Worm (Caenorhabditis elegans) whole organism, young adult: ENCODE results near the gene F41C6.4.

Experiments
- B0035.1 ChIP-seq: sonication (generic microtip); optimal IDR thresholded peaks from 2 replicates; lab custom pipeline; 2016; ENCODE audit warnings: missing genetic modification characterization, mild to moderate bottlenecking, missing compliant biosample characterization, missing genotype, missing genetic modification reagents
- B0261.1 ChIP-seq: sonication (generic microtip); optimal IDR thresholded peaks from 2 replicates; lab custom pipeline; 2016; ENCODE audit warnings: mild to moderate bottlenecking, missing genetic modification characterization, moderate library complexity, missing compliant biosample characterization
- B0336.3 ChIP-seq: fragments of 200-800 bp; sonication (Bioruptor generic); IDR thresholded peaks from 2 replicates; pipeline ENCODE4 v1.3.6; 2022; ENCODE audit warnings: missing genetic modification characterization, missing compliant biosample characterization
- C06A6.2 ChIP-seq: fragments of 200-800 bp; sonication (Bioruptor generic); conservative IDR thresholded peaks from 2 replicates; pipeline ENCODE4 v1.3.6; 2022; ENCODE audit warnings: missing genetic modification characterization, missing compliant biosample characterization
- F52B5.7 ChIP-seq: sonication (generic microtip); optimal IDR thresholded peaks from 2 replicates; lab custom pipeline; 2016; ENCODE audit warnings: mild to moderate bottlenecking, missing genetic modification characterization, missing compliant biosample characterization
- F57A8.1 ChIP-seq: fragments of 200-800 bp; sonication (Bioruptor generic); optimal IDR thresholded peaks from 2 replicates; lab custom pipeline; 2018; ENCODE audit warnings: mild to moderate bottlenecking, missing genetic modification characterization, moderate library complexity, missing compliant biosample characterization
- F57C9.4 ChIP-seq: sonication (generic microtip); optimal IDR thresholded peaks from 2 replicates; lab custom pipeline; 2017; ENCODE audit warnings: mild to moderate bottlenecking, missing genetic modification characterization, missing compliant biosample characterization
- Y53G8AR.9 ChIP-seq: fragments of 200-800 bp; sonication (Bioruptor generic); conservative IDR thresholded peaks from 2 replicates; pipeline ENCODE4 v1.3.6; 2022; ENCODE audit warnings: missing genetic modification reagents, missing genetic modification characterization, missing compliant biosample characterization
- Y56A3A.18 ChIP-seq: fragments of 200-800 bp; sonication (Bioruptor generic); IDR thresholded peaks from 2 replicates; pipeline ENCODE4 v1.3.6; 2022; ENCODE audit warnings: missing genetic modification reagents, missing genetic modification characterization, missing compliant biosample characterization
- aptf-2 ChIP-seq: fragments of 200-800 bp; sonication (Bioruptor generic); conservative IDR thresholded peaks from 2 replicates; pipeline ENCODE4 v1.3.6; 2022; ENCODE audit warnings: missing genetic modification reagents, missing genetic modification characterization, missing compliant biosample characterization
- atf-7 ChIP-seq: sonication (generic microtip); optimal IDR thresholded peaks from 2 replicates; lab custom pipeline; 2017; ENCODE audit warnings: mild to moderate bottlenecking, missing genetic modification characterization, missing compliant biosample characterization
- attf-3 ChIP-seq: fragments of 200-800 bp; sonication (Bioruptor generic); conservative IDR thresholded peaks from 2 replicates; pipeline ENCODE4 v1.3.6; 2022; ENCODE audit warnings: missing genetic modification reagents, missing genetic modification characterization, missing compliant biosample characterization
- bed-2 ChIP-seq: fragments of 200-800 bp; sonication (Bioruptor generic); IDR thresholded peaks from 2 replicates; pipeline ENCODE4 v1.3.6; 2022; ENCODE audit warnings: missing genetic modification reagents, missing genetic modification characterization, missing compliant biosample characterization
- ccch-3 ChIP-seq: fragments of 200-800 bp; sonication (Bioruptor generic); optimal IDR thresholded peaks from 2 replicates; lab custom pipeline; 2018; ENCODE audit warnings: mild to moderate bottlenecking, missing genetic modification characterization, missing compliant biosample characterization
- ceh-100 ChIP-seq: fragments of 200-800 bp; sonication (Bioruptor generic); IDR thresholded peaks from 2 replicates; pipeline ENCODE4 v1.3.6; 2022; ENCODE audit warnings: missing genetic modification reagents, missing genetic modification characterization, missing compliant biosample characterization
- die-1 ChIP-seq: sonication (generic microtip); optimal IDR thresholded peaks from 2 replicates; lab custom pipeline; 2016; ENCODE audit warnings: missing genotype, mild to moderate bottlenecking, missing genetic modification characterization, missing compliant biosample characterization
- dox-1 ChIP-seq: fragments of 200-800 bp; sonication (Bioruptor generic); IDR thresholded peaks from 2 replicates; pipeline ENCODE4 v1.3.6; 2022; ENCODE audit warnings: missing genetic modification reagents, missing genetic modification characterization, missing compliant biosample characterization
- ekl-4 ChIP-seq: fragments of 200-800 bp; sonication (Bioruptor generic); IDR thresholded peaks from 2 replicates; pipeline ENCODE4 v1.3.6; 2022; ENCODE audit warnings: missing genetic modification reagents, missing genetic modification characterization, missing compliant biosample characterization
- ets-4 ChIP-seq: fragments of 200-800 bp; sonication (Bioruptor generic); optimal IDR thresholded peaks from 2 replicates; lab custom pipeline; 2018; ENCODE audit warnings: mild to moderate bottlenecking, missing genetic modification characterization, missing compliant biosample characterization
- hmg-1.2 ChIP-seq: fragments of 200-800 bp; sonication (Bioruptor generic); IDR thresholded peaks from 2 replicates; pipeline ENCODE4 v1.3.6; 2022; ENCODE audit warnings: missing genetic modification reagents, missing genetic modification characterization, missing compliant biosample characterization
- hrde-1 ChIP-seq: sonication (generic microtip); optimal IDR thresholded peaks from 2 replicates; lab custom pipeline; 2016; ENCODE audit warnings: missing genetic modification characterization, mild to moderate bottlenecking, missing compliant biosample characterization, moderate library complexity, missing genotype, missing genetic modification reagents, borderline replicate concordance
- lag-1 ChIP-seq: fragments of 200-800 bp; sonication (Bioruptor generic); IDR thresholded peaks from 2 replicates; pipeline ENCODE4 v1.3.6; 2022; ENCODE audit warnings: missing genetic modification reagents, missing genetic modification characterization, missing compliant biosample characterization
- let-607 ChIP-seq, 2 experiments: fragments of 200-800 bp in 1 of 2; sonication (Bioruptor generic) in 1 of 2; sonication (generic microtip) in 1 of 2; optimal IDR thresholded peaks; 2 replicates each; lab custom pipeline; 2016 to 2018; ENCODE audit warnings: mild to moderate bottlenecking in 2 of 2, missing compliant biosample characterization in 2 of 2, missing genetic modification characterization in 2 of 2, moderate library complexity in 2 of 2, missing genotype in 1 of 2
- lin-40 ChIP-seq: sonication (generic microtip); optimal IDR thresholded peaks from 2 replicates; lab custom pipeline; 2016; ENCODE audit warnings: missing genetic modification characterization, mild to moderate bottlenecking, missing compliant biosample characterization, missing genotype, missing genetic modification reagents
- lsy-27 ChIP-seq: sonication (generic microtip); optimal IDR thresholded peaks from 2 replicates; lab custom pipeline; 2017; ENCODE audit warnings: missing genetic modification characterization, mild to moderate bottlenecking, missing compliant biosample characterization, antibody characterized with exemption, missing genotype, borderline replicate concordance; ENCODE audit not compliant: insufficient read depth
- madf-8 ChIP-seq: fragments of 200-800 bp; sonication (Bioruptor generic); conservative IDR thresholded peaks from 2 replicates; pipeline ENCODE4 v1.3.6; 2022; ENCODE audit warnings: missing genetic modification reagents, missing genetic modification characterization, missing compliant biosample characterization
- mes-4 ChIP-seq: sonication (generic microtip); optimal IDR thresholded peaks from 2 replicates; lab custom pipeline; 2016; ENCODE audit warnings: missing genotype, missing genetic modification characterization, missing compliant biosample characterization
- nfya-1 ChIP-seq: sonication (generic microtip); optimal IDR thresholded peaks from 2 replicates; lab custom pipeline; 2017; ENCODE audit warnings: antibody characterized with exemption, missing compliant biosample characterization, missing genetic modification characterization, borderline replicate concordance; ENCODE audit not compliant: insufficient read depth
- nfya-2 ChIP-seq: fragments of 200-800 bp; sonication (Bioruptor generic); IDR thresholded peaks from 2 replicates; pipeline ENCODE4 v1.3.6; 2022; ENCODE audit warnings: missing genetic modification reagents, missing genetic modification characterization, missing compliant biosample characterization
- nfyb-1 ChIP-seq: fragments of 200-800 bp; sonication (Bioruptor generic); IDR thresholded peaks from 2 replicates; pipeline ENCODE4 v1.3.6; 2022; ENCODE audit warnings: missing genetic modification reagents, missing genetic modification characterization, missing compliant biosample characterization
- nhr-179 ChIP-seq: sonication (generic microtip); optimal IDR thresholded peaks from 2 replicates; lab custom pipeline; 2016; ENCODE audit warnings: mild to moderate bottlenecking, missing genetic modification characterization, missing compliant biosample characterization
- nhr-27 ChIP-seq: fragments of 200-800 bp; sonication (Bioruptor generic); optimal IDR thresholded peaks from 2 replicates; lab custom pipeline; 2018; ENCODE audit warnings: mild to moderate bottlenecking, missing genetic modification characterization, moderate library complexity, missing compliant biosample characterization
- nhr-80 ChIP-seq: sonication (generic microtip); optimal IDR thresholded peaks from 2 replicates; lab custom pipeline; 2016; ENCODE audit warnings: missing genetic modification characterization, missing compliant biosample characterization
- pbrm-1 ChIP-seq: fragments of 200-800 bp; sonication (Bioruptor generic); IDR thresholded peaks from 2 replicates; pipeline ENCODE4 v1.3.6; 2022; ENCODE audit warnings: missing genetic modification reagents, missing genetic modification characterization, missing compliant biosample characterization
- rec-8 ChIP-seq, 2 experiments: sonication (generic microtip); optimal IDR thresholded peaks; 2 replicates each; lab custom pipeline; 2016; ENCODE audit warnings: mild to moderate bottlenecking in 2 of 2, missing genetic modification characterization in 2 of 2, missing genetic modification reagents in 2 of 2, missing genotype in 2 of 2, missing biosample characterization in 1 of 2, missing compliant biosample characterization in 1 of 2, moderate library complexity in 1 of 2
- rpc-1 ChIP-seq, 2 experiments: fragments of 150-350 bp in 1 of 2; sonication (generic microtip) in 1 of 2; optimal IDR thresholded peaks; 2 replicates each; lab custom pipeline; 2014 to 2018; ENCODE audit warnings: missing biosample characterization in 1 of 2, missing genetic modification characterization in 1 of 2, missing genetic modification reagents in 1 of 2, missing genotype in 1 of 2
- sea-2 ChIP-seq: fragments of 200-800 bp; sonication (Bioruptor generic); IDR thresholded peaks from 2 replicates; pipeline ENCODE4 v1.3.6; 2022; ENCODE audit warnings: missing genetic modification characterization, missing compliant biosample characterization
- tbx-9 ChIP-seq: sonication (generic microtip); optimal IDR thresholded peaks from 2 replicates; lab custom pipeline; 2016; ENCODE audit warnings: borderline replicate concordance, missing genetic modification characterization, inconsistent platforms, missing compliant biosample characterization
- tlf-1 ChIP-seq: fragments of 200-800 bp; sonication (Bioruptor generic); optimal IDR thresholded peaks from 2 replicates; lab custom pipeline; 2018; ENCODE audit warnings: mild to moderate bottlenecking, missing genetic modification characterization, missing compliant biosample characterization
- zim-3 ChIP-seq: sonication (generic microtip); optimal IDR thresholded peaks from 2 replicates; lab custom pipeline; 2017; ENCODE audit warnings: mild to moderate bottlenecking, missing genetic modification characterization, moderate library complexity, missing compliant biosample characterization
- ztf-25 ChIP-seq: fragments of 200-800 bp; sonication (Bioruptor generic); IDR thresholded peaks from 2 replicates; pipeline ENCODE4 v1.3.6; 2022; ENCODE audit warnings: missing genetic modification reagents, missing genetic modification characterization, missing compliant biosample characterization
- ztf-6 ChIP-seq: fragments of 200-800 bp; sonication (Bioruptor generic); IDR thresholded peaks from 2 replicates; pipeline ENCODE4 v1.3.6; 2022; ENCODE audit warnings: missing genetic modification reagents, missing genetic modification characterization, missing compliant biosample characterization

F41C6.4 gene

ce11 chrX:6916150-6916549 is 41.5 kb upstream of the F41C6.4 start:
- no peak for TF ChIP-seq nhr-179
- TF ChIP-seq hmg-1.2 (GFP tag; lab: Robert Waterston, UW) = no peak
- TF ChIP-seq F57C9.4 = no peak
- no peak for TF ChIP-seq madf-8 (GFP tag; lab: Robert Waterston, UW)
- TF ChIP-seq nhr-80 (tag; lab: Kevin White, UChicago) = no peak
- TF ChIP-seq B0261.1 (tag; lab: Kevin White, UChicago) = no peak
- TF ChIP-seq tbx-9 (tag; lab: Kevin White, UChicago) = no peak
- TF ChIP-seq F57A8.1 (GFP tag; lab: Kevin White, UChicago) = no peak
- TF ChIP-seq lag-1 (GFP tag; lab: Robert Waterston, UW) = no peak
- no peak for TF ChIP-seq aptf-2
- no peak for TF ChIP-seq dox-1 (GFP tag; lab: Robert Waterston, UW)
- no peak for TF ChIP-seq mes-4 (tag; lab: Kevin White, UChicago)
- no peak for TF ChIP-seq sea-2
- no peak for TF ChIP-seq ztf-6 (GFP tag; lab: Robert Waterston, UW)
- TF ChIP-seq let-607 (tag; optimal IDR thresholded peaks at IDR 0.05; lab: Kevin White, UChicago) = no peak
- no peak for TF ChIP-seq die-1
- TF ChIP-seq attf-3 (GFP tag; lab: Robert Waterston, UW) = no peak

- no peak for TF ChIP-seq nfya-1 (tag; lab: Kevin White, UChicago)
- no peak for TF ChIP-seq B0261.1 (tag; lab: Kevin White, UChicago)
- TF ChIP-seq Y53G8AR.9 = no peak
- no peak for TF ChIP-seq C06A6.2 (GFP tag; lab: Robert Waterston, UW)
- TF ChIP-seq tlf-1 (GFP tag; lab: Kevin White, UChicago) = no peak
- TF ChIP-seq nfya-2 (GFP tag; lab: Robert Waterston, UW) = no peak
- TF ChIP-seq B0336.3 (GFP tag; lab: Robert Waterston, UW) = no peak
- TF ChIP-seq pbrm-1 (GFP tag; lab: Robert Waterston, UW) = no peak
- TF ChIP-seq ccch-3 (GFP tag; lab: Kevin White, UChicago) = no peak
- TF ChIP-seq nhr-27 (tag; lab: Kevin White, UChicago) = no peak
- no peak for TF ChIP-seq bed-2 (GFP tag; lab: Robert Waterston, UW)
- no peak for TF ChIP-seq rec-8 (tag; optimal IDR thresholded peaks at IDR 0.05; lab: Kevin White, UChicago)
- TF ChIP-seq atf-7 (tag; lab: Kevin White, UChicago) = no peak
- TF ChIP-seq, all 124 proteins: peak for 0
Measured at ce11 chrX:6915279-6915678, 40.7 kb upstream of the F41C6.4 start.

- TF ChIP-seq Y56A3A.18 (GFP tag; lab: Robert Waterston, UW) (no peak), ztf-25 (GFP tag; lab: Robert Waterston, UW) (no peak), hrde-1 (tag; lab: Kevin White, UChicago) (no peak), mes-4 (tag; lab: Kevin White, UChicago) (no peak), F52B5.7 (tag; lab: Kevin White, UChicago) (no peak), F57C9.4 (no peak), zim-3 (no peak), rpc-1 (optimal IDR thresholded peaks at IDR 0.05; lab: Kevin White, UChicago) (no peak), rpc-1 (tag; optimal IDR thresholded peaks at IDR 0.05; lab: Kevin White, UChicago) (no peak), ekl-4 (GFP tag; lab: Robert Waterston, UW) (no peak), lsy-27 (tag; lab: Kevin White, UChicago) (no peak), ceh-100 (GFP tag; lab: Robert Waterston, UW) (no peak), sea-2 (no peak), ets-4 (GFP tag; lab: Kevin White, UChicago) (no peak), nfyb-1 (GFP tag; lab: Robert Waterston, UW) (no peak), lin-40 (no peak), B0035.1 (tag; lab: Kevin White, UChicago) (no peak)
- TF ChIP-seq, all 124 proteins: peak for 0
Measured at ce11 chrX:6913989-6914388, 39.4 kb upstream of the F41C6.4 start, which contains the start of gene nhx-4. TSS of gene nhx-4 (plus strand) at chrX:6914289.
